Fruit fly (Drosophila melanogaster) whole organism, embryonic: ENCODE results near the gene Mf.

Experiments
- Atf-2 ChIP-seq: fragments of 200-800 bp; sonication (Bioruptor generic); optimal IDR thresholded peaks from 2 replicates; lab custom pipeline; 2016; ENCODE audit warnings: missing biosample characterization, missing genetic modification characterization
- CG10565 ChIP-seq: fragments of 200-800 bp; sonication (Bioruptor generic); optimal IDR thresholded peaks from 3 replicates; lab custom pipeline; 2016; ENCODE audit warnings: missing biosample characterization, mild to moderate bottlenecking, missing genetic modification characterization
- CG11560 ChIP-seq: fragments of 200-800 bp; sonication (Bioruptor generic); IDR thresholded peaks from 3 replicates; pipeline ENCODE4 v1.3.6; 2022; ENCODE audit warnings: missing biosample characterization, missing genetic modification characterization
- CG13123 ChIP-seq: fragments of 200-800 bp; sonication (Bioruptor generic); optimal IDR thresholded peaks from 2 replicates; lab custom pipeline; 2016; ENCODE audit warnings: missing biosample characterization, missing genetic modification characterization
- CG15011 ChIP-seq: fragments of 200-800 bp; sonication (Bioruptor generic); optimal IDR thresholded peaks from 3 replicates; lab custom pipeline; 2018; ENCODE audit warnings: missing biosample characterization, mild to moderate bottlenecking, missing genetic modification characterization
- CG16863 ChIP-seq: fragments of 200-800 bp; sonication (Bioruptor generic); optimal IDR thresholded peaks from 3 replicates; lab custom pipeline; 2016; ENCODE audit warnings: missing biosample characterization, missing genetic modification characterization
- CG2889 ChIP-seq: fragments of 200-800 bp; sonication (Bioruptor generic); IDR thresholded peaks from 3 replicates; pipeline ENCODE4 v1.3.6; 2022; ENCODE audit warnings: missing biosample characterization, missing genetic modification characterization
- CG30020 ChIP-seq: fragments of 200-800 bp; optimal IDR thresholded peaks from 2 replicates; lab custom pipeline; 2019; ENCODE audit warnings: missing biosample characterization, mild to moderate bottlenecking, missing genetic modification characterization, moderate library complexity
- CG31224 ChIP-seq: fragments of 200-800 bp; sonication (Bioruptor generic); IDR thresholded peaks from 2 replicates; pipeline ENCODE4 v1.3.6; 2022; ENCODE audit warnings: missing biosample characterization, missing genetic modification characterization
- CG34376 ChIP-seq: fragments of 200-800 bp; sonication (Bioruptor generic); optimal IDR thresholded peaks from 2 replicates; lab custom pipeline; 2018; ENCODE audit warnings: missing biosample characterization, mild to moderate bottlenecking, missing genetic modification characterization
- CG3838 ChIP-seq: fragments of 200-800 bp; sonication (Bioruptor generic); optimal IDR thresholded peaks from 3 replicates; lab custom pipeline; 2016; ENCODE audit warnings: missing biosample characterization, missing genetic modification characterization
- CG6254 ChIP-seq: fragments of 200-800 bp; sonication (Bioruptor generic); optimal IDR thresholded peaks from 3 replicates; lab custom pipeline; 2017; ENCODE audit warnings: mild to moderate bottlenecking, missing biosample characterization, missing genetic modification reagents, missing genetic modification characterization
- CG6689 ChIP-seq: fragments of 200-800 bp; sonication (Bioruptor generic); IDR thresholded peaks from 2 replicates; pipeline ENCODE4 v1.3.6; 2022; ENCODE audit warnings: missing biosample characterization, missing genetic modification characterization
- CG6765 ChIP-seq: fragments of 200-800 bp; sonication (Bioruptor generic); optimal IDR thresholded peaks from 3 replicates; lab custom pipeline; 2017; ENCODE audit warnings: missing biosample characterization, mild to moderate bottlenecking, missing genetic modification characterization
- CG6791 ChIP-seq: fragments of 200-800 bp; sonication (Bioruptor generic); IDR thresholded peaks from 3 replicates; pipeline ENCODE4 v1.3.6; 2022; ENCODE audit warnings: missing biosample characterization, missing genetic modification characterization; ENCODE audit not compliant: partially characterized antibody
- Fer2 ChIP-seq: fragments of 200-800 bp; sonication (Bioruptor generic); optimal IDR thresholded peaks from 2 replicates; lab custom pipeline; 2018; ENCODE audit warnings: missing biosample characterization, mild to moderate bottlenecking, missing genetic modification characterization, moderate library complexity
- GATAe ChIP-seq: fragments of 200-800 bp; sonication (Bioruptor generic); conservative IDR thresholded peaks from 2 replicates; pipeline ENCODE4 v1.3.6; 2022; ENCODE audit warnings: missing biosample characterization, missing genetic modification characterization
- HLH54F ChIP-seq: fragments of 200-800 bp; sonication (Bioruptor generic); optimal IDR thresholded peaks from 3 replicates; lab custom pipeline; 2016; ENCODE audit warnings: missing biosample characterization, missing genetic modification characterization
- Hey ChIP-seq: fragments of 200-800 bp; sonication (Bioruptor generic); optimal IDR thresholded peaks from 3 replicates; lab custom pipeline; 2018; ENCODE audit warnings: missing biosample characterization, mild to moderate bottlenecking, missing genetic modification characterization
- MESR4 ChIP-seq: fragments of 200-800 bp; sonication (Bioruptor generic); optimal IDR thresholded peaks from 2 replicates; lab custom pipeline; 2018; ENCODE audit warnings: missing biosample characterization, mild to moderate bottlenecking, missing genetic modification characterization, moderate library complexity
- MTF-1 ChIP-seq: fragments of 200-800 bp; sonication (Bioruptor generic); optimal IDR thresholded peaks from 2 replicates; lab custom pipeline; 2018; ENCODE audit warnings: missing biosample characterization, mild to moderate bottlenecking, missing genetic modification characterization, borderline replicate concordance
- Med ChIP-seq: fragments of 200-800 bp; sonication (Bioruptor generic); peaks from one replicate; lab custom pipeline; 2016; ENCODE audit warnings: missing biosample characterization, missing genetic modification characterization, mild to moderate bottlenecking, inconsistent platforms, moderate library complexity
- Mes4 ChIP-seq: fragments of 200-800 bp; sonication (Bioruptor generic); optimal IDR thresholded peaks from 2 replicates; lab custom pipeline; 2016; ENCODE audit warnings: missing biosample characterization, missing genetic modification characterization
- Rfx ChIP-seq: fragments of 200-800 bp; sonication (Bioruptor generic); IDR thresholded peaks from 2 replicates; pipeline ENCODE4 v1.3.6; 2022; ENCODE audit warnings: missing biosample characterization, missing genetic modification characterization
- Sry-δ ChIP-seq: fragments of 200-800 bp; sonication (Bioruptor generic); optimal IDR thresholded peaks from 2 replicates; lab custom pipeline; 2016; ENCODE audit warnings: missing biosample characterization, missing genetic modification characterization
- aop ChIP-seq: fragments of 200-800 bp; sonication (Bioruptor generic); IDR thresholded peaks from 2 replicates; pipeline ENCODE4 v1.3.6; 2022; ENCODE audit warnings: missing biosample characterization, missing genetic modification characterization
- ap ChIP-seq: fragments of 200-800 bp; sonication (Bioruptor generic); IDR thresholded peaks from 2 replicates; pipeline ENCODE4 v1.3.6; 2022; ENCODE audit warnings: missing biosample characterization, missing genetic modification characterization
- ato ChIP-seq: fragments of 200-800 bp; sonication (Bioruptor generic); IDR thresholded peaks from 2 replicates; pipeline ENCODE4 v1.3.6; 2022; ENCODE audit warnings: missing biosample characterization, missing genetic modification characterization; ENCODE audit not compliant: partially characterized antibody
- az2 ChIP-seq: fragments of 200-800 bp; sonication (Bioruptor generic); optimal IDR thresholded peaks from 3 replicates; lab custom pipeline; 2016; ENCODE audit warnings: missing biosample characterization, missing genetic modification characterization
- bbx ChIP-seq: fragments of 200-800 bp; sonication (Bioruptor generic); IDR thresholded peaks from 2 replicates; pipeline ENCODE4 v1.3.6; 2022; ENCODE audit warnings: missing biosample characterization, missing genetic modification characterization; ENCODE audit not compliant: partially characterized antibody
- cato ChIP-seq: fragments of 200-800 bp; sonication (Bioruptor generic); optimal IDR thresholded peaks from 2 replicates; lab custom pipeline; 2016; ENCODE audit warnings: missing biosample characterization, missing genetic modification characterization, borderline replicate concordance
- ci ChIP-seq: fragments of 200-800 bp; sonication (Bioruptor generic); IDR thresholded peaks from 3 replicates; pipeline ENCODE4 v1.3.6; 2022; ENCODE audit warnings: missing biosample characterization, missing genetic modification characterization
- dan ChIP-seq: fragments of 200-800 bp; sonication (Bioruptor generic); IDR thresholded peaks from 2 replicates; pipeline ENCODE4 v1.3.6; 2022; ENCODE audit warnings: missing biosample characterization, missing genetic modification characterization
- dm ChIP-seq: fragments of 200-800 bp; sonication (Bioruptor generic); optimal IDR thresholded peaks from 3 replicates; lab custom pipeline; 2016; ENCODE audit warnings: missing biosample characterization, missing genetic modification characterization
- exex ChIP-seq: fragments of 200-800 bp; sonication (Bioruptor generic); optimal IDR thresholded peaks from 4 replicates; lab custom pipeline; 2018; ENCODE audit warnings: missing biosample characterization, mild to moderate bottlenecking, missing genetic modification characterization, moderate library complexity
- gem ChIP-seq: fragments of 200-800 bp; sonication (Bioruptor generic); optimal IDR thresholded peaks from 2 replicates; lab custom pipeline; 2019; ENCODE audit warnings: missing biosample characterization, mild to moderate bottlenecking, missing genetic modification characterization, moderate library complexity
- insv ChIP-seq, 2 experiments: fragments of 200-800 bp; sonication (Bioruptor generic); optimal IDR thresholded peaks; 3 replicates each; lab custom pipeline; 2016 to 2018; ENCODE audit warnings: missing biosample characterization in 2 of 2, missing genetic modification characterization in 2 of 2
- kah ChIP-seq: fragments of 200-800 bp; sonication (Bioruptor generic); optimal IDR thresholded peaks from 2 replicates; lab custom pipeline; 2018; ENCODE audit warnings: missing biosample characterization, mild to moderate bottlenecking, missing genetic modification characterization
- luna ChIP-seq: fragments of 200-800 bp; sonication (Bioruptor generic); optimal IDR thresholded peaks from 2 replicates; lab custom pipeline; 2016; ENCODE audit warnings: missing biosample characterization, missing genetic modification characterization
- mirr ChIP-seq: fragments of 200-800 bp; sonication (Bioruptor generic); optimal IDR thresholded peaks from 3 replicates; lab custom pipeline; 2018; ENCODE audit warnings: missing biosample characterization, mild to moderate bottlenecking, missing genetic modification characterization
- pzg ChIP-seq: fragments of 200-800 bp; sonication (Bioruptor generic); optimal IDR thresholded peaks from 3 replicates; lab custom pipeline; 2018; ENCODE audit warnings: missing biosample characterization, mild to moderate bottlenecking, missing genetic modification characterization, moderate library complexity
- rib ChIP-seq: fragments of 200-800 bp; sonication (Bioruptor generic); IDR thresholded peaks from 2 replicates; pipeline ENCODE4 v1.3.6; 2022; ENCODE audit warnings: missing biosample characterization, missing genetic modification characterization
- salm ChIP-seq: fragments of 200-800 bp; sonication (Bioruptor generic); optimal IDR thresholded peaks from 2 replicates; lab custom pipeline; 2018; ENCODE audit warnings: missing biosample characterization, mild to moderate bottlenecking, missing genetic modification characterization
- sd ChIP-seq: fragments of 200-800 bp; sonication (Bioruptor generic); optimal IDR thresholded peaks from 3 replicates; lab custom pipeline; 2018; ENCODE audit warnings: missing biosample characterization, mild to moderate bottlenecking, missing genetic modification characterization, moderate library complexity
- stwl ChIP-seq: fragments of 200-800 bp; sonication (Bioruptor generic); optimal IDR thresholded peaks from 3 replicates; lab custom pipeline; 2018; ENCODE audit warnings: missing biosample characterization, mild to moderate bottlenecking, missing genetic modification characterization, moderate library complexity
- sug ChIP-seq: fragments of 200-800 bp; optimal IDR thresholded peaks from 2 replicates; lab custom pipeline; 2019; ENCODE audit warnings: missing biosample characterization, mild to moderate bottlenecking, missing genetic modification characterization, moderate library complexity
- tll ChIP-seq, 2 experiments: fragments of 200-800 bp in 1 of 2; fragments of >200 bp in 1 of 2; sonication (Bioruptor generic) in 1 of 2; optimal IDR thresholded peaks; 2 replicates each; lab custom pipeline; 2017 to 2019; ENCODE audit warnings: missing biosample characterization in 2 of 2, missing genetic modification characterization in 2 of 2, mild to moderate bottlenecking in 1 of 2, moderate library complexity in 1 of 2
- vvl ChIP-seq: fragments of 200-800 bp; sonication (Bioruptor generic); IDR thresholded peaks from 2 replicates; pipeline ENCODE4 v1.3.6; 2022; ENCODE audit warnings: missing biosample characterization, missing genetic modification characterization
- wek ChIP-seq: fragments of 200-800 bp; sonication (Bioruptor generic); optimal IDR thresholded peaks from 3 replicates; lab custom pipeline; 2018; ENCODE audit warnings: missing biosample characterization, mild to moderate bottlenecking, missing genetic modification characterization, moderate library complexity
- zf30C ChIP-seq: fragments of 200-800 bp; sonication (Bioruptor generic); optimal IDR thresholded peaks from 3 replicates; lab custom pipeline; 2018; ENCODE audit warnings: missing biosample characterization, mild to moderate bottlenecking, missing genetic modification characterization

The Mf gene

dm6 chr3R:15198052-15198793 is 16.9 kb upstream of the Mf start:
- TF ChIP-seq CG6765 (peak; percentile 4), GATAe (GFP tag; lab: Robert Waterston, UW) (peak; percentile 71), dan (GFP tag; lab: Robert Waterston, UW) (no peak), az2 (GFP tag; lab: Kevin White, UChicago) (no peak), sug (peak; percentile 90), bbx (GFP tag; lab: Robert Waterston, UW) (no peak), CG30020 (tag; lab: Kevin White, UChicago) (no peak), CG6791 (GFP tag; lab: Robert Waterston, UW) (no peak), Mes4 (no peak), CG6689 (GFP tag; lab: Robert Waterston, UW) (no peak), CG16863 (GFP tag; lab: Kevin White, UChicago) (no peak), Rfx (GFP tag; lab: Robert Waterston, UW) (no peak), CG15011 (GFP tag; lab: Kevin White, UChicago) (no peak), dm (no peak), salm (no peak), zf30C (no peak), CG31224 (GFP tag; lab: Robert Waterston, UW) (peak; percentile 18; the same call in 1 of the 2 replicates), wek (GFP tag; lab: Kevin White, UChicago) (no peak), aop (GFP tag; lab: Robert Waterston, UW) (no peak), MTF-1 (GFP tag; lab: Kevin White, UChicago) (no peak), mirr (GFP tag; lab: Kevin White, UChicago) (peak; percentile 92), sd (tag; lab: Kevin White, UChicago) (peak; percentile 36), stwl (tag; lab: Kevin White, UChicago) (no peak), CG10565 (GFP tag; lab: Kevin White, UChicago) (no peak), Fer2 (no peak), CG34376 (peak; percentile 65), HLH54F (no peak), Med (GFP tag; lab: Kevin White, UChicago) (peak; percentile 16), Sry-δ (GFP tag; lab: Kevin White, UChicago) (no peak), vvl (GFP tag; lab: Robert Waterston, UW) (no peak), Atf-2 (GFP tag; lab: Kevin White, UChicago) (no peak), CG3838 (GFP tag; lab: Kevin White, UChicago) (no peak), insv (GFP tag; optimal IDR thresholded peaks at IDR 0.05; lab: Kevin White, UChicago) (no peak), ato (GFP tag; lab: Robert Waterston, UW) (no peak), exex (peak; percentile 72), gem (no peak), Hey (tag; lab: Kevin White, UChicago) (peak; percentile 26), MESR4 (GFP tag; lab: Kevin White, UChicago) (no peak), cato (GFP tag; lab: Kevin White, UChicago) (no peak), CG2889 (GFP tag; lab: Robert Waterston, UW) (no peak), CG13123 (GFP tag; lab: Kevin White, UChicago) (no peak), CG11560 (no peak), luna (GFP tag; lab: Kevin White, UChicago) (no peak), tll (GFP tag; optimal IDR thresholded peaks at IDR 0.05; lab: Kevin White, UChicago) (no peak), CG6254 (no peak), ci (GFP tag; lab: Robert Waterston, UW) (no peak), pzg (GFP tag; lab: Kevin White, UChicago) (no peak), rib (peak; percentile 47; the same call in 1 of the 2 replicates), ap (GFP tag; lab: Robert Waterston, UW) (no peak), kah (GFP tag; lab: Kevin White, UChicago) (no peak)
